Worm (Caenorhabditis elegans): ENCODE results near the gene gpa-2.

DNA sequence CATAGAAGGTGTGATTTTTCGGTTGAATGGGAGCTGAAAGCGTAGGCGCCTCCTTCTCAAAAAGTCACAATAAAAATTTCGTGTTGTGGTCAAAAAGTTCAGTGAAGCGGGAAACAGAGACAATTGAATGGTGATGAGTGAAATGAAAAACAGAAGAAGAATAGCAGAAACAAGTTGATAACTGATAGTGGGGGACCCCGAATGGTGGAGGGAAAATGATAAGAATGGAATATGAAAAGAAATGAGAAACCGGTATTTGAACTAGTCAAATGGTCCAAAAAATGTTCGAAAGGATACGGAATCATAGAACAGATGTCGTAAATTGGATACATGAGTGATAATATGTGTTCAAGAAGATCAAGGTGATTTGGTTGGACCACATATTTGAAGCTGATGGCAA lies 33.5 kb downstream of the gpa-2 start:
- TF ChIP-seq snpc-4 (tag; optimal IDR thresholded peaks at IDR 0.05) (no peak), mdl-1 (tag; optimal IDR thresholded peaks at IDR 0.05) (no peak), ama-1 (optimal IDR thresholded peaks at IDR 0.05) (no peak), skn-1 (tag; optimal IDR thresholded peaks at IDR 0.05) (no peak)
